Worm (Caenorhabditis elegans) whole organism, young adult: ENCODE results near the gene F49H6.17.

Experiments
- C06A6.2 ChIP-seq: fragments of 200-800 bp; sonication (Bioruptor generic); conservative IDR thresholded peaks from 2 replicates; pipeline ENCODE4 v1.3.6; 2022; ENCODE audit warnings: missing genetic modification characterization, missing compliant biosample characterization
- D2030.7 ChIP-seq: fragments of 200-800 bp; sonication (Bioruptor generic); IDR thresholded peaks from 2 replicates; pipeline ENCODE4 v1.3.6; 2022; ENCODE audit warnings: missing genetic modification reagents, missing genetic modification characterization, missing compliant biosample characterization
- F23B12.7 ChIP-seq: sonication (generic microtip); optimal IDR thresholded peaks from 2 replicates; lab custom pipeline; 2017; ENCODE audit warnings: missing genetic modification characterization, mild to moderate bottlenecking, missing compliant biosample characterization, antibody characterized with exemption, moderate library complexity; ENCODE audit not compliant: insufficient read depth
- F52B5.7 ChIP-seq: sonication (generic microtip); optimal IDR thresholded peaks from 2 replicates; lab custom pipeline; 2016; ENCODE audit warnings: mild to moderate bottlenecking, missing genetic modification characterization, missing compliant biosample characterization
- Y67H2A.10 ChIP-seq: fragments of 200-800 bp; sonication (Bioruptor generic); conservative IDR thresholded peaks from 2 replicates; pipeline ENCODE4 v1.3.6; 2022; ENCODE audit warnings: missing genetic modification reagents, missing genetic modification characterization, missing compliant biosample characterization
- Y95B8A.8 ChIP-seq: fragments of 200-800 bp; sonication (Bioruptor generic); IDR thresholded peaks from 2 replicates; pipeline ENCODE4 v1.3.6; 2022; ENCODE audit warnings: missing genetic modification reagents, missing genetic modification characterization, missing compliant biosample characterization
- aptf-3 ChIP-seq: fragments of 200-800 bp; sonication (Bioruptor generic); IDR thresholded peaks from 2 replicates; pipeline ENCODE4 v1.3.6; 2022; ENCODE audit warnings: missing genetic modification characterization, missing compliant biosample characterization
- atf-7 ChIP-seq: sonication (generic microtip); optimal IDR thresholded peaks from 2 replicates; lab custom pipeline; 2017; ENCODE audit warnings: mild to moderate bottlenecking, missing genetic modification characterization, missing compliant biosample characterization
- attf-5 ChIP-seq: fragments of 200-800 bp; sonication (Bioruptor generic); optimal IDR thresholded peaks from 2 replicates; lab custom pipeline; 2018; ENCODE audit warnings: mild to moderate bottlenecking, missing genetic modification characterization, missing compliant biosample characterization
- cebp-2 ChIP-seq: fragments of 200-800 bp; sonication (Bioruptor generic); IDR thresholded peaks from 2 replicates; pipeline ENCODE4 v1.3.6; 2022; ENCODE audit warnings: missing genetic modification characterization, missing compliant biosample characterization
- ceh-58 ChIP-seq: fragments of 200-800 bp; sonication (Bioruptor generic); IDR thresholded peaks from 2 replicates; pipeline ENCODE4 v1.3.6; 2022; ENCODE audit warnings: missing genetic modification characterization, missing compliant biosample characterization
- chd-7 ChIP-seq: sonication (generic microtip); optimal IDR thresholded peaks from 2 replicates; lab custom pipeline; 2016; ENCODE audit warnings: mild to moderate bottlenecking, missing genetic modification characterization, moderate library complexity, missing compliant biosample characterization
- dox-1 ChIP-seq: fragments of 200-800 bp; sonication (Bioruptor generic); IDR thresholded peaks from 2 replicates; pipeline ENCODE4 v1.3.6; 2022; ENCODE audit warnings: missing genetic modification reagents, missing genetic modification characterization, missing compliant biosample characterization
- dpff-1 ChIP-seq: sonication (generic microtip); optimal IDR thresholded peaks from 2 replicates; lab custom pipeline; 2017; ENCODE audit warnings: mild to moderate bottlenecking, missing genetic modification characterization, missing compliant biosample characterization
- dpl-1 ChIP-seq: fragments of 150-350 bp; optimal IDR thresholded peaks from 2 replicates; lab custom pipeline; 2014; ENCODE audit warnings: missing biosample characterization, missing genetic modification reagents, missing genetic modification characterization
- egl-18 ChIP-seq: fragments of 200-800 bp; sonication (Bioruptor generic); IDR thresholded peaks from 2 replicates; pipeline ENCODE4 v1.3.6; 2022; ENCODE audit warnings: missing genetic modification reagents, missing genetic modification characterization, missing compliant biosample characterization
- ets-4 ChIP-seq: fragments of 200-800 bp; sonication (Bioruptor generic); optimal IDR thresholded peaks from 2 replicates; lab custom pipeline; 2018; ENCODE audit warnings: mild to moderate bottlenecking, missing genetic modification characterization, missing compliant biosample characterization
- fkh-3 ChIP-seq: sonication (generic microtip); optimal IDR thresholded peaks from 2 replicates; lab custom pipeline; 2016; ENCODE audit warnings: mild to moderate bottlenecking, missing genetic modification characterization, missing compliant biosample characterization
- hlh-26 ChIP-seq: fragments of 200-800 bp; sonication (Bioruptor generic); conservative IDR thresholded peaks from 2 replicates; pipeline ENCODE4 v1.3.6; 2022; ENCODE audit warnings: missing genetic modification reagents, missing genetic modification characterization, missing compliant biosample characterization
- hmg-1.2 ChIP-seq: fragments of 200-800 bp; sonication (Bioruptor generic); IDR thresholded peaks from 2 replicates; pipeline ENCODE4 v1.3.6; 2022; ENCODE audit warnings: missing genetic modification reagents, missing genetic modification characterization, missing compliant biosample characterization
- lsl-1 ChIP-seq: fragments of 200-800 bp; sonication (Bioruptor generic); optimal IDR thresholded peaks from 2 replicates; lab custom pipeline; 2018; ENCODE audit warnings: mild to moderate bottlenecking, missing genetic modification characterization, moderate library complexity, missing compliant biosample characterization
- madf-10 ChIP-seq: sonication (generic microtip); optimal IDR thresholded peaks from 2 replicates; lab custom pipeline; 2016; ENCODE audit warnings: mild to moderate bottlenecking, missing genetic modification characterization, missing compliant biosample characterization
- madf-8 ChIP-seq: fragments of 200-800 bp; sonication (Bioruptor generic); conservative IDR thresholded peaks from 2 replicates; pipeline ENCODE4 v1.3.6; 2022; ENCODE audit warnings: missing genetic modification reagents, missing genetic modification characterization, missing compliant biosample characterization
- nfya-2 ChIP-seq: fragments of 200-800 bp; sonication (Bioruptor generic); IDR thresholded peaks from 2 replicates; pipeline ENCODE4 v1.3.6; 2022; ENCODE audit warnings: missing genetic modification reagents, missing genetic modification characterization, missing compliant biosample characterization
- nhr-80 ChIP-seq: sonication (generic microtip); optimal IDR thresholded peaks from 2 replicates; lab custom pipeline; 2016; ENCODE audit warnings: missing genetic modification characterization, missing compliant biosample characterization
- repo-1 ChIP-seq: sonication (generic microtip); optimal IDR thresholded peaks from 2 replicates; lab custom pipeline; 2017; ENCODE audit warnings: mild to moderate bottlenecking, missing genetic modification characterization, missing compliant biosample characterization
- rpc-1 ChIP-seq, 2 experiments: fragments of 150-350 bp in 1 of 2; sonication (generic microtip) in 1 of 2; optimal IDR thresholded peaks; 2 replicates each; lab custom pipeline; 2014 to 2018; ENCODE audit warnings: missing biosample characterization in 1 of 2, missing genetic modification characterization in 1 of 2, missing genetic modification reagents in 1 of 2, missing genotype in 1 of 2
- unc-130 ChIP-seq: sonication (generic microtip); optimal IDR thresholded peaks from 2 replicates; lab custom pipeline; 2016; ENCODE audit warnings: missing genetic modification reagents, missing genetic modification characterization, missing compliant biosample characterization
- zim-3 ChIP-seq: sonication (generic microtip); optimal IDR thresholded peaks from 2 replicates; lab custom pipeline; 2017; ENCODE audit warnings: mild to moderate bottlenecking, missing genetic modification characterization, moderate library complexity, missing compliant biosample characterization

Gene F49H6.17

ce11 chrV:17009342-17010064 is 10.3 kb upstream of the F49H6.17 start, which contains the start of the genes clc-12 and clec-240:
clc-12 (minus strand) TSS chrV:17009388.
clec-240 (plus strand) TSS chrV:17010014.
- no peak for TF ChIP-seq ceh-58
- TF ChIP-seq attf-5 (GFP tag; lab: Kevin White, UChicago): no peak
- no peak for TF ChIP-seq madf-10 (tag; lab: Kevin White, UChicago)
- TF ChIP-seq rpc-1 (optimal IDR thresholded peaks at IDR 0.05; lab: Kevin White, UChicago): no peak
- no peak for TF ChIP-seq rpc-1 (tag; optimal IDR thresholded peaks at IDR 0.05; lab: Kevin White, UChicago)
- TF ChIP-seq F52B5.7: no peak
- TF ChIP-seq, all 124 proteins: peak for 0

ce11 chrV:17013232-17013631 is 6.6 kb upstream of the F49H6.17 start, which contains the start of gene clec-241:
clec-241 (minus strand) TSS chrV:17013332.
- no peak for TF ChIP-seq lsl-1 (GFP tag; lab: Kevin White, UChicago)
- TF ChIP-seq unc-130 (GFP tag; lab: Kevin White, UChicago): no peak
- TF ChIP-seq hlh-26 (GFP tag; lab: Robert Waterston, UW): no peak
- no peak for TF ChIP-seq Y67H2A.10 (GFP tag; lab: Robert Waterston, UW)
- no peak for TF ChIP-seq dpff-1 (tag; lab: Kevin White, UChicago)
- no peak for TF ChIP-seq dpl-1 (GFP tag; lab: Kevin White, UChicago)
- no peak for TF ChIP-seq chd-7 (tag; lab: Kevin White, UChicago)
- TF ChIP-seq Y95B8A.8 (GFP tag; lab: Robert Waterston, UW): no peak

ce11 chrV:17014050-17014449 is 5.7 kb upstream of the F49H6.17 start, which contains the start of gene clc-13:
clc-13 (plus strand) TSS chrV:17014408.
- TF ChIP-seq ets-4 (GFP tag; lab: Kevin White, UChicago) (peak; percentile 20), nfya-2 (GFP tag; lab: Robert Waterston, UW) (no peak), dox-1 (GFP tag; lab: Robert Waterston, UW) (0 out of 2 replicates have a peak, but pooled peaks have one; percentile 28), nhr-80 (peak; percentile 44), madf-8 (GFP tag; lab: Robert Waterston, UW) (no peak), attf-5 (GFP tag; lab: Kevin White, UChicago) (no peak)

- TF ChIP-seq D2030.7 (no peak), dpl-1 (GFP tag; lab: Kevin White, UChicago) (no peak), egl-18 (no peak), atf-7 (tag; lab: Kevin White, UChicago) (no peak), repo-1 (tag; lab: Kevin White, UChicago) (no peak), C06A6.2 (no peak), F23B12.7 (tag; lab: Kevin White, UChicago) (no peak), fkh-3 (tag; lab: Kevin White, UChicago) (no peak), aptf-3 (GFP tag; lab: Robert Waterston, UW) (no peak), F52B5.7 (no peak), zim-3 (tag; lab: Kevin White, UChicago) (no peak), hmg-1.2 (GFP tag; lab: Robert Waterston, UW) (no peak)
These were observed 3.0 kb upstream of the F49H6.17 start, which contains the start of gene srh-97 for ce11 chrV:17016787-17017186. srh-97 (plus strand) TSS chrV:17017087.

ce11 chrV:17021361-17021760 is 1.6 kb downstream of the F49H6.17 start, which contains the start of gene F49H6.12:
F49H6.12 (minus strand) TSS chrV:17021461.
- TF ChIP-seq cebp-2 (GFP tag; lab: Robert Waterston, UW) (no peak), rpc-1 (optimal IDR thresholded peaks at IDR 0.05; lab: Kevin White, UChicago) (no peak), rpc-1 (tag; optimal IDR thresholded peaks at IDR 0.05; lab: Kevin White, UChicago) (no peak)
